Worm (Caenorhabditis elegans): Measurements from ENCODE around the gene daf-36.

The daf-36 gene

DNA sequence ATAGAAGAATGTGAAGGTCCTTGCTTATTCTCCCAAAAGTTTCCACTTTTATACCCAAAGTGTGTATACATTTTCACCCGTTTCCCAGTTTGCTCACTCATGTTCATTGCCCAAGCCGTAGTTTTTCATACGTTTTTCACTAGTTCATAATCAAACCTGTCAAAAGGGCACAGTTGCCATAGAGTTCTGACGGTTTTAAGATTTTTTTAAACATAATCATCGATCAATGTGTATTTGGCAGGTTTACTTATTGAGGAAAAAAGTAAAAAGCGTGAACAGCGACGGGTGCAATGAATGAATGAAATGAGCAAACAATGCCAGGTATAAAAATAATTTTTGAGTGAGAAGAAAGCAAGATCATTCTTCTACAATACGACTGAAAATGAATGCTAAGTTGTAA, 4.2 kb downstream of the daf-36 start, which contains the start of the genes fipr-5 and fipr-9:
TSS of gene fipr-5 (minus strand) at position 101 of the 400 bp plus-strand sequence.
TSS of gene fipr-9 (plus strand) at position 346 of the 400 bp plus-strand sequence.
- TF ChIP-seq egl-27 (tag; optimal IDR thresholded peaks at IDR 0.05) (no peak), zip-11 (GFP tag; IDR thresholded peaks at IDR 0.05) (no peak), ztf-11 (tag; optimal IDR thresholded peaks at IDR 0.05) (no peak), lir-3 (tag; optimal IDR thresholded peaks at IDR 0.05) (no peak), pqm-1 (tag; optimal IDR thresholded peaks at IDR 0.05) (no peak), hif-1 (tag; optimal IDR thresholded peaks at IDR 0.05) (no peak), D1046.2 (GFP tag; IDR thresholded peaks at IDR 0.05) (no peak), T26A8.4 (GFP tag; IDR thresholded peaks at IDR 0.05) (no peak), hlh-11 (tag; optimal IDR thresholded peaks at IDR 0.05) (no peak), mes-2 (tag; optimal IDR thresholded peaks at IDR 0.05; ENCODE audit: poor library complexity, severe bottlenecking) (no peak), nhr-11 (tag; optimal IDR thresholded peaks at IDR 0.05) (no peak), fkh-10 (GFP tag; optimal IDR thresholded peaks at IDR 0.05) (no peak)

DNA sequence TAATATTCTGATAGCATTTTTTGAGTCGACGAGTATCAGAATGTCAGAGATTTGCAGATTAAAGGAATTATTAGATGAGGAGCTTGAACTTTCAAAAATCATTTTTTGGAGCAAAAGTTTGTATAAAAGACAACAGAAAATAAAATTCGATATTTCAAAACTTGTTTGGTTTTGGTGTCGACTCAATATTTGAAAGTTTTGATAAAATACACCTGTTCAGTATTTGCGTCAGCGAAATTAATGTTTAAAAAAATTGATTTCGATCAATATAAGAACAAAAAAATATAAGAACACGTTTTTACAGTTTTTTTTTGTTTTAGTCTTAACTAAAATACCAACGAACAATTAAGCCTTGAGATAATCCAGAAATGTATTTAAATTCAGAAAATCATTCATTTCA, 4.9 kb downstream of the daf-36 start, which contains the start of gene C12D8.13:
TSS of gene C12D8.13 (minus strand) at position 101 of the 400 bp plus-strand sequence.
- TF ChIP-seq nhr-111 (GFP tag; optimal IDR thresholded peaks at IDR 0.05) (no peak), T20F7.1 (GFP tag; optimal IDR thresholded peaks at IDR 0.05) (no peak), spr-3 (GFP tag; optimal IDR thresholded peaks at IDR 0.05) (no peak), nhr-11 (tag; optimal IDR thresholded peaks at IDR 0.05) (no peak), Y75B8A.6 (GFP tag; IDR thresholded peaks at IDR 0.05) (no peak), zfp-3 (GFP tag; conservative IDR thresholded peaks at IDR 0.05) (no peak), snpc-1.2 (GFP tag; IDR thresholded peaks at IDR 0.05) (no peak), lin-13 (GFP tag; optimal IDR thresholded peaks at IDR 0.05) (no peak), ceh-28 (tag; optimal IDR thresholded peaks at IDR 0.05) (no peak), nhr-6 (tag; optimal IDR thresholded peaks at IDR 0.05) (no peak), dmd-6 (GFP tag; IDR thresholded peaks at IDR 0.05) (no peak), ceh-62 (tag; optimal IDR thresholded peaks at IDR 0.05) (no peak), dmd-8 (GFP tag; IDR thresholded peaks at IDR 0.05) (no peak), nhr-28 (tag; optimal IDR thresholded peaks at IDR 0.05) (no peak), nhr-48 (tag; optimal IDR thresholded peaks at IDR 0.05) (no peak)

DNA sequence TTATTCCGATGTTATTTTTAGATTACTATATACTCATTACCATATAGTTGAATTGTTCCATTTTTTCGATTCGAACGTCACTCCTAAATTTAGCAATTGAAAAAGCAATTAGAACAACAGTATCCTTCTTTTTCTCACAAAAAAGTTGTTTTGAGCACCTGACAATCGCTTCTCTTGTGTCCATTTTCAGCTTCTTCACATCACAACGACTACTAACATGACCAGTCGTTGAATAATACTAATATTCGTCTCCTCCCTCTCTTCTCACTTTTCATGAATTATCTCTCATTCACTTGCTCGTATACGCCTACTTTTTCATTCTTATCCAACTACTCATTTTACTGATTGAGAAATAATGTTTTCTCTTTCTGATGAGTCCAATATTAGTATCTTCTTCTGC, 8.8 kb downstream of the daf-36 start, which contains the start of gene ZK856.14:
TSS of gene ZK856.14 (plus strand) at position 301 of the 400 bp plus-strand sequence.
- TF ChIP-seq T26A8.4 (GFP tag; IDR thresholded peaks at IDR 0.05) (no peak), ztf-11 (tag; optimal IDR thresholded peaks at IDR 0.05) (no peak), hlh-11 (tag; optimal IDR thresholded peaks at IDR 0.05) (no peak), nhr-10 (tag; optimal IDR thresholded peaks at IDR 0.05) (no peak), spr-3 (GFP tag; optimal IDR thresholded peaks at IDR 0.05) (no peak), nhr-11 (tag; optimal IDR thresholded peaks at IDR 0.05) (no peak), ceh-28 (tag; optimal IDR thresholded peaks at IDR 0.05) (no peak), snpc-1.2 (GFP tag; IDR thresholded peaks at IDR 0.05) (no peak), daf-12 (tag; optimal IDR thresholded peaks at IDR 0.05) (no peak), lir-3 (tag; optimal IDR thresholded peaks at IDR 0.05) (no peak), nhr-41 (GFP tag; IDR thresholded peaks at IDR 0.05) (no peak), aly-2 (tag; optimal IDR thresholded peaks at IDR 0.05) (no peak), lim-7 (GFP tag; IDR thresholded peaks at IDR 0.05) (no peak)

DNA sequence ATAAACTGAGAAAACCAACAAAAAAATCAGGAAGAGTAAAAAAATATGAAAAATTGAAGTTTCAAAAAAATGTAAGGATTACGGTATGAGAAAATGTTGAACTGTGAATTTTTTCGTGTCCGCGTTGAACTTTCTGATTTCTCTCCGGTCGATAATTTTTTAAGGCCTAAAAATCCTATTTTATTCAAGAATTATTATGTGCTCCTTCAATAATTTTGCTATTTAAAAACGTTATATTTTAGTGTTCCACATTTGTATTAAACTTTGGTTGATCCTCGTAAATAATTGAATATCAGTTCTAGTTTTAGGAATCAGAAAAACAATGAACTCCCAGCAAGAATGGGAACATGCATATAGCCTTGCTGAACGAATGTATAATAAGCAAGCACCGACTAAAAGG, 12.9 kb downstream of the daf-36 start, which contains the start of gene hpo-40:
TSS of gene hpo-40 (plus strand) at position 301 of the 400 bp plus-strand sequence.
- TF ChIP-seq lin-1 (GFP tag; IDR thresholded peaks at IDR 0.05) (no peak), ctbp-1 (GFP tag; IDR thresholded peaks at IDR 0.05) (no peak), mxl-2 (GFP tag; conservative IDR thresholded peaks at IDR 0.05) (no peak), ceh-20 (GFP tag; IDR thresholded peaks at IDR 0.05) (no peak), lin-38 (GFP tag; IDR thresholded peaks at IDR 0.05) (no peak), nhr-42 (GFP tag; IDR thresholded peaks at IDR 0.05) (no peak), F44E2.7 (GFP tag; IDR thresholded peaks at IDR 0.05) (no peak), madf-5 (GFP tag; IDR thresholded peaks at IDR 0.05) (no peak), dmd-6 (GFP tag; IDR thresholded peaks at IDR 0.05) (no peak), aha-1 (tag) (no peak), cey-2 (tag; optimal IDR thresholded peaks at IDR 0.05; ENCODE audit: borderline replicate concordance, insufficient read depth) (no peak)
